Worm (Caenorhabditis elegans): ENCODE data around the gene utx-1.
A peak's percentile ranks its signal among the peaks of the same experiment; 100 is the strongest.

The utx-1 gene

DNA sequence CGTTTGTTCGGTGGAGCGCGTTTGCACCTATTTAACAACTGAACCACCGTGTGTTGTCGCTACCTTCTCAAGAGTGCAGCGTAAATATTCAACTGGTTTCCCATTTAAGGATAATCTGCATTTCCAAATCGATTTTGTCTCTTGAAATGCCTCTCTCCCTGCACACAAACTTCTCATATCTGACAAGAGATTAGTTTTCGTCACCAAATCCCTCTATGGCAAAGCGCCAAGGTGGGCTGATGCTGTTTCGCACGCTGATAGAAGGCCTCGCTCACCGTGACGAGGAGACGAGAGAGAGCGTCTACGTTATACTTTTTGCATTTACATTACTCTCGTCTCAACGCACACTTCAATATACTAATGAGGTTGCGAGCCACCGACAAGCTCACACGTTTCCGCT lies 42.8 kb downstream of the utx-1 start:
- TF ChIP-seq mml-1 (tag; optimal IDR thresholded peaks at IDR 0.05): no peak
- TF ChIP-seq lin-15B (tag; optimal IDR thresholded peaks at IDR 0.05): no peak
- TF ChIP-seq nhr-28 (tag; optimal IDR thresholded peaks at IDR 0.05): no peak
- no peak for TF ChIP-seq jun-1 (tag; optimal IDR thresholded peaks at IDR 0.05)
- no peak for TF ChIP-seq hmg-11 (tag; optimal IDR thresholded peaks at IDR 0.05)
- no peak for TF ChIP-seq aly-2 (tag; optimal IDR thresholded peaks at IDR 0.05)
- TF ChIP-seq nhr-67 (tag; optimal IDR thresholded peaks at IDR 0.05): no peak

DNA sequence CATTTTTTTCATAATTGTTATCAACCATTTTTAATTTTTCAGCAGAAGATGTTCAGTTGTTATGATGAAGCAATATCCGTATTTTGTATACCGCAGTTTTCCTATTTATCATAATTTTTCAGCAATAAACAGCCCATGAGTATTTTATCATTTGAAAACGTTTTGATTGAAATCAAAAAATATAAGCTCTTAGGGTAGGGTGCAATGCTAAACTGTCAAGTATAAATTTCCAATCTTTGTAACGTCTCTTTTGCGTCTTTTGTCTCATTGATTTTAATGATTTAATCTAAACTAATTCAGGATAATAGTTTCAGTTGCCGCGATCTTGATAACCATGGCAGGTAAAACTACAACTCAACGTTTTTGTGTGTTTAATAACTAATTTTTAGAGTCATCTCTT lies 44.3 kb downstream of the utx-1 start, which contains the start of gene F18E9.1:
F18E9.1 (plus strand) TSS at position 301 of the 400 bp plus-strand sequence.
- no peak for TF ChIP-seq ztf-4 (tag; optimal IDR thresholded peaks at IDR 0.05)
- no peak for TF ChIP-seq nhr-12 (tag; optimal IDR thresholded peaks at IDR 0.05)
- TF ChIP-seq aly-2 (tag; optimal IDR thresholded peaks at IDR 0.05): no peak
- no peak for TF ChIP-seq zag-1 (tag; optimal IDR thresholded peaks at IDR 0.05)
- TF ChIP-seq eor-1 (tag; optimal IDR thresholded peaks at IDR 0.05): no peak

DNA sequence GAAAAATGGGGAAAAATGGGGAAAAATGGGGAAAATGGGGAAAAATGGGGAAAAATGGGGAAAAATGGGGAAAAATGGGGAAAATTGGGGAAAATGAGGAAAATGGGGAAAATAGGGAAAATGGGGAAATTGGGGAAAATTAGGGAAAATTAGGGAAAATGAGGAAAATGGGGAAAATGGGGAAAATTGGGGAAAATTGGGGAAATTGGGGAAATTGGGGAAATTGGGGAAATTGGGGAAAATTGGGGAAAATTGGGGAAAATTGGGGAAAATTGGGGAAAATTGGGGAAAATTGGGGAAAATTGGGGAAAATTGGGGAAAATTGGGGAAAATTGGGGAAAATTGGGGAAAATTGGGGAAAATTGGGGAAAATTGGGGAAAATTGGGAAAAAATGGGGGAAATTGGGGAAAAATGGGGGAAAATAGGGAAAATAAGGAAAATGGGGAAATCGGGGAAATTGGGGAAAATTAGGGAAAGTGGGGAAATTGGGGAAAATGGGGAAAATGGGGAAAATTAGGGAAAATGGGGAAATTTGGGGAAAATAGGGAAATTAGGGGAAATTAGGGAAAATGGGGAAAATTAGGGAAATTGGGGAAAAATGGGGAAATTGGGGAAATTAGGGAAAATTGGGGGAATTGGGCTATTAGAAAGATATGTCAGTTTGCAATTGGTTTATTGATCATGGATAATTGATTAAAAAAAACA lies 45.9 kb downstream of the utx-1 start:
- no peak for TF ChIP-seq nhr-67 (tag; optimal IDR thresholded peaks at IDR 0.05)
- no peak for TF ChIP-seq nhr-28 (tag; optimal IDR thresholded peaks at IDR 0.05)
- no peak for TF ChIP-seq ztf-4 (tag; optimal IDR thresholded peaks at IDR 0.05)
- TF ChIP-seq nfya-1 (tag; optimal IDR thresholded peaks at IDR 0.05; ENCODE audit: insufficient read depth): no peak
- no peak for TF ChIP-seq nhr-11 (tag; optimal IDR thresholded peaks at IDR 0.05)
- no peak for TF ChIP-seq lsy-12 (tag; optimal IDR thresholded peaks at IDR 0.05)
- TF ChIP-seq eor-1 (tag; optimal IDR thresholded peaks at IDR 0.05): no peak
- no peak for TF ChIP-seq snpc-4 (tag; optimal IDR thresholded peaks at IDR 0.05)
- TF ChIP-seq mdl-1 (tag; optimal IDR thresholded peaks at IDR 0.05): no peak
- no peak for TF ChIP-seq elt-1 (tag; optimal IDR thresholded peaks at IDR 0.05)
- no peak for TF ChIP-seq zag-1 (tag; optimal IDR thresholded peaks at IDR 0.05)
- no peak for TF ChIP-seq pha-4 (tag; optimal IDR thresholded peaks at IDR 0.05)
- TF ChIP-seq jun-1 (tag; optimal IDR thresholded peaks at IDR 0.05): no peak
- TF ChIP-seq elt-2 (tag; optimal IDR thresholded peaks at IDR 0.05): no peak
- no peak for TF ChIP-seq pqm-1 (tag; optimal IDR thresholded peaks at IDR 0.05)
- TF ChIP-seq egl-5 (tag; optimal IDR thresholded peaks at IDR 0.05): no peak
- no peak for TF ChIP-seq nhr-76 (tag; optimal IDR thresholded peaks at IDR 0.05)
- no peak for TF ChIP-seq unc-39 (tag; optimal IDR thresholded peaks at IDR 0.05)
- no peak for TF ChIP-seq sea-2 (GFP tag; optimal IDR thresholded peaks at IDR 0.05)
- no peak for TF ChIP-seq ZK546.5 (tag; optimal IDR thresholded peaks at IDR 0.05)

DNA sequence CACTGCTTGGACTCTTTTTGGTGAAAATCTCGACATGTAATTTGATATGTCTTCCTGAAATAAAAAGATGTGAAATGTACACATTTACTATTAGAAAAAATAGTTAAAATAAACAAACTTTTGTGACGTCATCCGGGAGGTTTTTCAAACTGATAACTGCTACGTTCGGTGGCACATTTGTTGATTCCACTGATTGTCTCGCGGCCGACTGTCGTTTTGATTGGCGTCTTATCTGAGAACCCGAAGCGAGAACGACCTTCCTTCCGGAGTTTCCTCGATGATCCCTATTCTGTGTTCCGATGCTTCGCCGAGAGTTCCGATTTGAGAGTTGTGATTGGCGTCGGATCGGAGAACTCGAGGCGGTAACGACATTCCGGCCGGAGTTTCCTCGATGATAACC lies 47.2 kb downstream of the utx-1 start:
- TF ChIP-seq pqm-1 (tag; optimal IDR thresholded peaks at IDR 0.05) (peak; percentile 27), fkh-2 (tag; optimal IDR thresholded peaks at IDR 0.05) (no peak), nhr-12 (tag; optimal IDR thresholded peaks at IDR 0.05) (no peak), elt-2 (tag; optimal IDR thresholded peaks at IDR 0.05) (peak; percentile 82)

DNA sequence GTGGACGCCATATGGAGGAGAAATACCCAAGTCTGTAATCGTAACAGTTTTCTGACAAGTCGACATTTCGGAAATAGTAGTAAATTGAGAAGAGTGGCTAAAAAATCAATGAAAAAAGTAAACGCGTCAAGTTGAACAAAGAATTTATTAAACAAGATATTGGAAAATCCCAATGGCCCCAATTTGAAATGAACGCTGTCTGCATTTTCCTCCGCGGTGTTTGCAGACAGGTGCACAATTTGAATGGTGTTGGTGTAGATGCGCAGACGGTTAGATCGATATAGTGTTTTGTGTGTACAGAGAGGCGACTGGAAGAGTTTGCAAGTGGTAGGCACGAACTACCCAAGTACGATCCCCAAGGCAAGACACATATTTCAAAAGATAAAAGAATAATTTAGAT lies 48.1 kb downstream of the utx-1 start, which contains the start of the genes H35N09.2 and H35N09.1:
H35N09.2 (minus strand) TSS at position 54 of the 400 bp plus-strand sequence.
H35N09.1 (plus strand) TSS at position 335 of the 400 bp plus-strand sequence.
- TF ChIP-seq fos-1 (tag; optimal IDR thresholded peaks at IDR 0.05) (no peak), elt-3 (tag; optimal IDR thresholded peaks at IDR 0.05) (no peak), ceh-82 (tag; optimal IDR thresholded peaks at IDR 0.05) (no peak), nhr-77 (tag; optimal IDR thresholded peaks at IDR 0.05) (no peak), egl-5 (tag; optimal IDR thresholded peaks at IDR 0.05) (no peak), nhr-11 (tag; optimal IDR thresholded peaks at IDR 0.05) (no peak), nhr-67 (tag; optimal IDR thresholded peaks at IDR 0.05) (no peak), skn-1 (tag; optimal IDR thresholded peaks at IDR 0.05) (no peak), pqm-1 (tag; optimal IDR thresholded peaks at IDR 0.05) (no peak), mdl-1 (tag; optimal IDR thresholded peaks at IDR 0.05) (no peak), ama-1 (optimal IDR thresholded peaks at IDR 0.05) (no peak), pha-4 (tag; optimal IDR thresholded peaks at IDR 0.05) (peak; percentile 89), elt-1 (tag; optimal IDR thresholded peaks at IDR 0.05) (no peak), tbx-2 (tag; optimal IDR thresholded peaks at IDR 0.05) (no peak), eor-1 (tag; optimal IDR thresholded peaks at IDR 0.05) (no peak), nhr-28 (tag; optimal IDR thresholded peaks at IDR 0.05) (no peak), ztf-11 (tag; optimal IDR thresholded peaks at IDR 0.05) (no peak), R02D3.7 (tag; optimal IDR thresholded peaks at IDR 0.05) (no peak), nhr-76 (tag; optimal IDR thresholded peaks at IDR 0.05) (no peak), lin-15B (tag; optimal IDR thresholded peaks at IDR 0.05) (no peak), hmg-11 (tag; optimal IDR thresholded peaks at IDR 0.05) (peak; percentile 45), nhr-43 (tag; optimal IDR thresholded peaks at IDR 0.05; ENCODE audit: poor library complexity, severe bottlenecking) (no peak), jun-1 (tag; optimal IDR thresholded peaks at IDR 0.05) (no peak), ceh-28 (tag; optimal IDR thresholded peaks at IDR 0.05) (peak; percentile 3), nhr-25 (tag; optimal IDR thresholded peaks at IDR 0.05) (peak; percentile 15), ztf-4 (tag; optimal IDR thresholded peaks at IDR 0.05) (no peak), daf-12 (tag; optimal IDR thresholded peaks at IDR 0.05) (no peak), sea-2 (GFP tag; optimal IDR thresholded peaks at IDR 0.05) (no peak), unc-62 (GFP tag; optimal IDR thresholded peaks at IDR 0.05) (no peak), egl-27 (tag; optimal IDR thresholded peaks at IDR 0.05) (no peak), mml-1 (tag; optimal IDR thresholded peaks at IDR 0.05) (no peak), snpc-4 (tag; optimal IDR thresholded peaks at IDR 0.05) (no peak), ceh-9 (tag; optimal IDR thresholded peaks at IDR 0.05) (no peak)

Measured in whole organism, L3 larva.